Worm (Caenorhabditis elegans): Measurements from ENCODE around the gene D1005.10.
A peak's percentile ranks its signal among the peaks of the same experiment; 100 is the strongest.

DNA sequence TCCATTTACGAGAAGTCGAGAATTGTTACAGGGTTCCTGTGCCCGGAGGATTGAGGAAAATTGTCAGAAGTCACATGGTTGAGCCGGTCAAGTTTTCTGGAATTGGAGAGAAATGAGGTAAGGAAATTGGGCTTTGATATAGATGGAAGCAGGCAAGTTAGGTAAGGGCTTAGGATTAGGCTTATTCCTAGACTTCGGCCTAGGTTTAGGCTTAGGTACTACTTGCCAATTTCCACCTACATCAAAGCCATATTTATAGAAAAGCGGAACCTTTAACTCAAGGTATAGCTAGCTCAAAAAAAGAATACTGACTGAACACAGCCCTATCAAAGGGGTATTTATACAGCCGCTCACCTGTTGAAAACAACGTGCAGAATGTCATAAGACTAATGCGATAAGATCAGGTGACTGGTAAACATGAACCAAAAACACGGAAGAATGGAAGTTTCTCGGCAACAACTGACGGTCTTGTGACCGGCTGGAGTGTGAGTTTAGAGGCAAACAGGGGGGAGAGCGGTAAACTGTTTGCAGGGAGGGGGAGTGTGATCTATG is 18.6 kb upstream of the D1005.10 start:
- TF ChIP-seq daf-12 (tag; optimal IDR thresholded peaks at IDR 0.05) (no peak), fkh-10 (GFP tag; optimal IDR thresholded peaks at IDR 0.05) (no peak), lsy-12 (tag; optimal IDR thresholded peaks at IDR 0.05) (peak; percentile 60), unc-62 (GFP tag; optimal IDR thresholded peaks at IDR 0.05) (no peak), nhr-23 (tag; optimal IDR thresholded peaks at IDR 0.05) (peak; percentile 77), ztf-4 (tag; optimal IDR thresholded peaks at IDR 0.05) (no peak), nhr-237 (tag; optimal IDR thresholded peaks at IDR 0.05) (no peak), tbx-2 (tag; optimal IDR thresholded peaks at IDR 0.05) (peak; percentile 31), ceh-28 (tag; optimal IDR thresholded peaks at IDR 0.05) (peak; percentile 66), snpc-4 (tag; optimal IDR thresholded peaks at IDR 0.05) (no peak)
